Worm (Caenorhabditis elegans) whole organism, young adult: ENCODE results near the gene F38A6.5.

ENCODE experiments used
- B0035.1 ChIP-seq: sonication (generic microtip); optimal IDR thresholded peaks from 2 replicates; lab custom pipeline; 2016; ENCODE audit warnings: missing genetic modification characterization, mild to moderate bottlenecking, missing compliant biosample characterization, missing genotype, missing genetic modification reagents
- B0261.1 ChIP-seq: sonication (generic microtip); optimal IDR thresholded peaks from 2 replicates; lab custom pipeline; 2016; ENCODE audit warnings: mild to moderate bottlenecking, missing genetic modification characterization, moderate library complexity, missing compliant biosample characterization
- B0336.3 ChIP-seq: fragments of 200-800 bp; sonication (Bioruptor generic); IDR thresholded peaks from 2 replicates; pipeline ENCODE4 v1.3.6; 2022; ENCODE audit warnings: missing genetic modification characterization, missing compliant biosample characterization
- C06A6.2 ChIP-seq: fragments of 200-800 bp; sonication (Bioruptor generic); conservative IDR thresholded peaks from 2 replicates; pipeline ENCODE4 v1.3.6; 2022; ENCODE audit warnings: missing genetic modification characterization, missing compliant biosample characterization
- T07F8.4 ChIP-seq: sonication (generic microtip); optimal IDR thresholded peaks from 2 replicates; lab custom pipeline; 2016; ENCODE audit warnings: mild to moderate bottlenecking, missing genetic modification characterization, moderate library complexity, missing compliant biosample characterization
- ZK185.1 ChIP-seq: sonication (generic microtip); optimal IDR thresholded peaks from 2 replicates; lab custom pipeline; 2016; ENCODE audit warnings: mild to moderate bottlenecking, missing genetic modification characterization, missing compliant biosample characterization; ENCODE audit not compliant: poor library complexity, severe bottlenecking
- akir-1 ChIP-seq: fragments of 200-800 bp; sonication (Bioruptor generic); optimal IDR thresholded peaks from 2 replicates; lab custom pipeline; 2018; ENCODE audit warnings: mild to moderate bottlenecking, missing genetic modification characterization, moderate library complexity, missing compliant biosample characterization
- ama-1 ChIP-seq, 3 experiments: fragments of 150-350 bp in 1 of 3; sonication (generic microtip) in 2 of 3; optimal IDR thresholded peaks; 2 replicates each; lab custom pipeline; 2014 to 2018; ENCODE audit warnings: missing biosample characterization in 2 of 3, missing genetic modification characterization in 2 of 3, missing genetic modification reagents in 2 of 3
- aptf-2 ChIP-seq: fragments of 200-800 bp; sonication (Bioruptor generic); conservative IDR thresholded peaks from 2 replicates; pipeline ENCODE4 v1.3.6; 2022; ENCODE audit warnings: missing genetic modification reagents, missing genetic modification characterization, missing compliant biosample characterization
- dpff-1 ChIP-seq: sonication (generic microtip); optimal IDR thresholded peaks from 2 replicates; lab custom pipeline; 2017; ENCODE audit warnings: mild to moderate bottlenecking, missing genetic modification characterization, missing compliant biosample characterization
- dpl-1 ChIP-seq: fragments of 150-350 bp; optimal IDR thresholded peaks from 2 replicates; lab custom pipeline; 2014; ENCODE audit warnings: missing biosample characterization, missing genetic modification reagents, missing genetic modification characterization
- egl-44 ChIP-seq: fragments of 200-800 bp; sonication (Bioruptor generic); IDR thresholded peaks from 2 replicates; pipeline ENCODE4 v1.3.6; 2022; ENCODE audit warnings: missing genetic modification reagents, missing genetic modification characterization, missing compliant biosample characterization
- gei-17 ChIP-seq: fragments of 200-800 bp; sonication (Bioruptor generic); optimal IDR thresholded peaks from 2 replicates; lab custom pipeline; 2018; ENCODE audit warnings: mild to moderate bottlenecking, missing genetic modification characterization, missing compliant biosample characterization
- hmg-1.2 ChIP-seq: fragments of 200-800 bp; sonication (Bioruptor generic); IDR thresholded peaks from 2 replicates; pipeline ENCODE4 v1.3.6; 2022; ENCODE audit warnings: missing genetic modification reagents, missing genetic modification characterization, missing compliant biosample characterization
- hrde-1 ChIP-seq: sonication (generic microtip); optimal IDR thresholded peaks from 2 replicates; lab custom pipeline; 2016; ENCODE audit warnings: missing genetic modification characterization, mild to moderate bottlenecking, missing compliant biosample characterization, moderate library complexity, missing genotype, missing genetic modification reagents, borderline replicate concordance
- let-526 ChIP-seq: fragments of 200-800 bp; sonication (Bioruptor generic); IDR thresholded peaks from 2 replicates; pipeline ENCODE4 v1.3.6; 2022; ENCODE audit warnings: missing genetic modification reagents, missing genetic modification characterization, missing compliant biosample characterization
- madf-8 ChIP-seq: fragments of 200-800 bp; sonication (Bioruptor generic); conservative IDR thresholded peaks from 2 replicates; pipeline ENCODE4 v1.3.6; 2022; ENCODE audit warnings: missing genetic modification reagents, missing genetic modification characterization, missing compliant biosample characterization
- mel-28 ChIP-seq: sonication (generic microtip); optimal IDR thresholded peaks from 2 replicates; lab custom pipeline; 2016; ENCODE audit warnings: borderline replicate concordance, mild to moderate bottlenecking, missing genetic modification characterization, missing compliant biosample characterization
- nhr-120 ChIP-seq: fragments of 200-800 bp; sonication (Bioruptor generic); IDR thresholded peaks from 2 replicates; pipeline ENCODE4 v1.3.6; 2022; ENCODE audit warnings: missing genetic modification characterization, missing compliant biosample characterization
- nhr-90 ChIP-seq: sonication (generic microtip); optimal IDR thresholded peaks from 2 replicates; lab custom pipeline; 2016; ENCODE audit warnings: missing genotype, mild to moderate bottlenecking, missing genetic modification characterization, missing compliant biosample characterization
- somi-1 ChIP-seq: fragments of 200-800 bp; sonication (Bioruptor generic); optimal IDR thresholded peaks from 2 replicates; lab custom pipeline; 2018; ENCODE audit warnings: mild to moderate bottlenecking, missing genetic modification characterization, missing compliant biosample characterization
- tbx-9 ChIP-seq: sonication (generic microtip); optimal IDR thresholded peaks from 2 replicates; lab custom pipeline; 2016; ENCODE audit warnings: borderline replicate concordance, missing genetic modification characterization, inconsistent platforms, missing compliant biosample characterization
- unc-62 ChIP-seq: fragments of 150-350 bp; optimal IDR thresholded peaks from 2 replicates; lab custom pipeline; 2014; ENCODE audit warnings: missing biosample characterization, missing genetic modification reagents, missing genetic modification characterization
- ztf-6 ChIP-seq: fragments of 200-800 bp; sonication (Bioruptor generic); IDR thresholded peaks from 2 replicates; pipeline ENCODE4 v1.3.6; 2022; ENCODE audit warnings: missing genetic modification reagents, missing genetic modification characterization, missing compliant biosample characterization

The F38A6.5 gene

DNA sequence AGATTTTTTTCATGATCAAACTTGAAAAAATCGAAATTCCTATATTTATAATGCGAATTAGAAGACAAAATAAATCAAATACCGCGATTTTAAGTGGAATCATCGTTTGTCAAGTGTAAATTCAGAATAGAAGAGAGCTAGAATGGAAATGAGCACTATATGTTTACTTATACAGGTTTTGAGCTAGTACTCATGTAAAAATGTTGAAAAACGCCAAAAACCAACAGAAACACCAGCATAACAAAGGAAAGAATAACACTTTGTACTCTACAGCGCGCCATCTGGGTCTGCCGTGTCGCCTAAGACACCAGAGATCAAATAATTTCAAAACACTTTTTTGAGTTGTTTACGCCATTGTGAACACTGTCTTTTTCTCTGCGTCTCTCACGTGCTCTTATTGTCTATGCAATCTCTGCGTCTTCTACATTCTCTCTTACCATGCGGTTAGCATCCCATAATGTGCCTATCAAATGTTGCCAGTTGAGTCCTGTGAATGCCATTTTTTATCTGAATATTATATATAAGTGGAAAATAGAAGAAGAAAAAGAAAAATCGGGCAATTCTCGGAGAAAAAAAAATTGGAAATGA is 44.7 kb downstream of the F38A6.5 start, which contains the start of gene ipla-3 (continued):
- TF ChIP-seq C06A6.2 (GFP tag; lab: Robert Waterston, UW), result no peak
- TF ChIP-seq, all 124 proteins: peak for 37

ce11 chrV:20727458-20727857 is 46.1 kb downstream of the F38A6.5 start:
- no peak for TF ChIP-seq ztf-6 (GFP tag; lab: Robert Waterston, UW)
- no peak for TF ChIP-seq madf-8 (GFP tag; lab: Robert Waterston, UW)
- no peak for TF ChIP-seq hrde-1
- no peak for TF ChIP-seq dpl-1 (GFP tag; lab: Kevin White, UChicago)
- no peak for TF ChIP-seq B0035.1 (tag; lab: Kevin White, UChicago)
- no peak for TF ChIP-seq egl-44 (GFP tag; lab: Robert Waterston, UW)
- no peak for TF ChIP-seq B0336.3 (GFP tag; lab: Robert Waterston, UW)
- TF ChIP-seq mel-28 (tag; lab: Kevin White, UChicago), result no peak
- TF ChIP-seq B0261.1 (tag; lab: Kevin White, UChicago), result no peak
- TF ChIP-seq hmg-1.2, result no peak
- TF ChIP-seq tbx-9 (tag; lab: Kevin White, UChicago), result no peak
- no peak for TF ChIP-seq T07F8.4 (tag; lab: Kevin White, UChicago)
- TF ChIP-seq gei-17 (GFP tag; lab: Kevin White, UChicago), result no peak
- no peak for TF ChIP-seq ama-1 (optimal IDR thresholded peaks at IDR 0.05; lab: Kevin White, UChicago)
- TF ChIP-seq ama-1 (GFP tag; optimal IDR thresholded peaks at IDR 0.05; lab: Kevin White, UChicago), result no peak
- TF ChIP-seq aptf-2 (GFP tag; lab: Robert Waterston, UW), result no peak
- no peak for TF ChIP-seq akir-1 (GFP tag; lab: Kevin White, UChicago)
- TF ChIP-seq ZK185.1 (tag; lab: Kevin White, UChicago), result no peak
- TF ChIP-seq unc-62 (GFP tag; lab: Kevin White, UChicago), result no peak
- no peak for TF ChIP-seq let-526 (GFP tag; lab: Robert Waterston, UW)
- TF ChIP-seq nhr-120 (GFP tag; lab: Robert Waterston, UW), result no peak

DNA sequence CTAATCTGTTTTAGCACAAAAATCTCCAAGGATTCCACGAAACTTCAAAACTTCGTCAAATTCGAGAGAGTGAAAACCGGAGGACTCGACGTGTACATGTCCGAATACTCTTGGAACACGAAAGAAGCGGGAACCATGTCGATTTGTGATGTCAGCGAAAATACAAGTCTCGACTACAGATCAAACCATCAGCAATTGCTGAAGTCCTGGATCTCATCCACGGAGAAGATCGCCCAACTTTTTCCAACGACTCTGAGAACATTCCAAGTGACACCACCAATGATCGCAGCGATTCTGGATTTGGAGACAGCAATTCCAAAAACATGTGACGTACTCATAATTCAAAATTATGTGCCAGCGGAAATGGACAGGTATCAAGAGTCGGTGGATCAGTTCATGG is 51.1 kb downstream of the F38A6.5 start:
- no peak for TF ChIP-seq somi-1
- no peak for TF ChIP-seq egl-44 (GFP tag; lab: Robert Waterston, UW)
- no peak for TF ChIP-seq let-526 (GFP tag; lab: Robert Waterston, UW)
- TF ChIP-seq nhr-90 (tag; lab: Kevin White, UChicago), result no peak
- TF ChIP-seq dpff-1 (tag; lab: Kevin White, UChicago), result no peak
